Fruit fly (Drosophila melanogaster) whole organism, embryonic: ENCODE data around the gene CG32354.
A peak's percentile ranks its signal among the peaks of the same experiment; 100 is the strongest.

Experiments
- Atf-2 ChIP-seq: fragments of 200-800 bp; sonication (Bioruptor generic); optimal IDR thresholded peaks from 2 replicates; lab custom pipeline; 2016; ENCODE audit warnings: missing biosample characterization, missing genetic modification characterization
- Atf3 ChIP-seq: fragments of 200-800 bp; sonication (Bioruptor generic); optimal IDR thresholded peaks from 3 replicates; lab custom pipeline; 2016; ENCODE audit warnings: missing biosample characterization, missing genetic modification characterization
- B-H1 ChIP-seq: fragments of 200-800 bp; sonication (Bioruptor generic); IDR thresholded peaks from 3 replicates; pipeline ENCODE4 v1.3.6; 2022; ENCODE audit warnings: missing biosample characterization, missing genetic modification characterization
- CG10267 ChIP-seq: fragments of 200-800 bp; sonication (Bioruptor generic); optimal IDR thresholded peaks from 2 replicates; lab custom pipeline; 2018; ENCODE audit warnings: missing biosample characterization, mild to moderate bottlenecking, missing genetic modification characterization, moderate library complexity
- CG11696 ChIP-seq: fragments of 200-800 bp; sonication (Bioruptor generic); IDR thresholded peaks from 2 replicates; pipeline ENCODE4 v1.3.6; 2022; ENCODE audit warnings: missing biosample characterization, missing genetic modification characterization
- CG12071 ChIP-seq: fragments of 200-800 bp; sonication (Bioruptor generic); optimal IDR thresholded peaks from 3 replicates; lab custom pipeline; 2018; ENCODE audit warnings: missing biosample characterization, mild to moderate bottlenecking, missing genetic modification characterization
- CG12104 ChIP-seq: fragments of 200-800 bp; sonication (Bioruptor generic); optimal IDR thresholded peaks from 3 replicates; lab custom pipeline; 2016; ENCODE audit warnings: missing biosample characterization, missing genetic modification characterization
- CG12659 ChIP-seq: fragments of 200-800 bp; sonication (Bioruptor generic); optimal IDR thresholded peaks from 3 replicates; lab custom pipeline; 2017; ENCODE audit warnings: mild to moderate bottlenecking, missing biosample characterization, missing genetic modification reagents, missing genetic modification characterization
- CG16813 ChIP-seq: fragments of 200-800 bp; sonication (Bioruptor generic); IDR thresholded peaks from 3 replicates; pipeline ENCODE4 v1.3.6; 2022; ENCODE audit warnings: missing biosample characterization, missing genetic modification characterization; ENCODE audit not compliant: partially characterized antibody
- CG17328 ChIP-seq: fragments of 200-800 bp; sonication (Bioruptor generic); IDR thresholded peaks from 2 replicates; pipeline ENCODE4 v1.3.6; 2022; ENCODE audit warnings: missing biosample characterization, missing genetic modification characterization
- CG18599 ChIP-seq: fragments of 200-800 bp; sonication (Bioruptor generic); optimal IDR thresholded peaks from 3 replicates; lab custom pipeline; 2017; ENCODE audit warnings: missing biosample characterization, missing genetic modification characterization, mild to moderate bottlenecking, moderate library complexity, missing genetic modification reagents
- CG18764 ChIP-seq: fragments of 200-800 bp; sonication (Bioruptor generic); optimal IDR thresholded peaks from 3 replicates; lab custom pipeline; 2016; ENCODE audit warnings: missing biosample characterization, missing genetic modification characterization
- CG3407 ChIP-seq: fragments of 200-800 bp; sonication (Bioruptor generic); optimal IDR thresholded peaks from 2 replicates; lab custom pipeline; 2018; ENCODE audit warnings: missing biosample characterization, mild to moderate bottlenecking, missing genetic modification characterization
- CG5180 ChIP-seq: fragments of 200-800 bp; sonication (Bioruptor generic); optimal IDR thresholded peaks from 3 replicates; lab custom pipeline; 2017; ENCODE audit warnings: missing biosample characterization, missing genetic modification characterization, mild to moderate bottlenecking, moderate library complexity, missing genetic modification reagents
- CG6791 ChIP-seq: fragments of 200-800 bp; sonication (Bioruptor generic); IDR thresholded peaks from 3 replicates; pipeline ENCODE4 v1.3.6; 2022; ENCODE audit warnings: missing biosample characterization, missing genetic modification characterization; ENCODE audit not compliant: partially characterized antibody
- CG7271 ChIP-seq: fragments of 200-800 bp; sonication (Bioruptor generic); optimal IDR thresholded peaks from 2 replicates; lab custom pipeline; 2018; ENCODE audit warnings: missing biosample characterization, mild to moderate bottlenecking, missing genetic modification characterization, moderate library complexity
- CG7987 ChIP-seq: fragments of 200-800 bp; sonication (Bioruptor generic); optimal IDR thresholded peaks from 2 replicates; lab custom pipeline; 2018; ENCODE audit warnings: missing biosample characterization, mild to moderate bottlenecking, missing genetic modification characterization, moderate library complexity
- CG8924 ChIP-seq: fragments of 200-800 bp; optimal IDR thresholded peaks from 3 replicates; lab custom pipeline; 2019; ENCODE audit warnings: missing biosample characterization, mild to moderate bottlenecking, missing genetic modification characterization, moderate library complexity
- CG9609 ChIP-seq: fragments of 200-800 bp; sonication (Bioruptor generic); optimal IDR thresholded peaks from 3 replicates; lab custom pipeline; 2016; ENCODE audit warnings: missing biosample characterization, missing genetic modification characterization
- CkIIα-i1 ChIP-seq: fragments of 200-800 bp; sonication (Bioruptor generic); IDR thresholded peaks from 2 replicates; pipeline ENCODE4 v1.3.6; 2022; ENCODE audit warnings: missing biosample characterization, missing genetic modification characterization
- Dfd ChIP-seq, 2 experiments: fragments of >200 bp; optimal IDR thresholded peaks; 2 replicates each; lab custom pipeline; 2017; ENCODE audit warnings: missing biosample characterization in 2 of 2, missing genetic modification characterization in 2 of 2
- H15 ChIP-seq: fragments of 200-800 bp; sonication (Bioruptor generic); IDR thresholded peaks from 3 replicates; pipeline ENCODE4 v1.3.6; 2022; ENCODE audit warnings: missing biosample characterization, missing genetic modification characterization
- H2.0 ChIP-seq: fragments of 200-800 bp; sonication (Bioruptor generic); IDR thresholded peaks from 2 replicates; pipeline ENCODE4 v1.3.6; 2022; ENCODE audit warnings: missing biosample characterization, missing genetic modification characterization
- HHEX ChIP-seq: fragments of 200-800 bp; sonication (Bioruptor generic); optimal IDR thresholded peaks from 3 replicates; lab custom pipeline; 2017; ENCODE audit warnings: missing biosample characterization, mild to moderate bottlenecking, missing genetic modification characterization, missing genetic modification reagents
- Hmx ChIP-seq: fragments of 200-800 bp; sonication (Bioruptor generic); optimal IDR thresholded peaks from 2 replicates; lab custom pipeline; 2016; ENCODE audit warnings: missing biosample characterization, missing genetic modification characterization
- Hsf ChIP-seq: fragments of 200-800 bp; sonication (Bioruptor generic); optimal IDR thresholded peaks from 3 replicates; lab custom pipeline; 2016; ENCODE audit warnings: missing biosample characterization, missing genetic modification characterization
- Rx ChIP-seq: fragments of 200-800 bp; sonication (Bioruptor generic); IDR thresholded peaks from 2 replicates; pipeline ENCODE4 v1.3.6; 2022; ENCODE audit warnings: missing biosample characterization, missing genetic modification characterization
- TFAM ChIP-seq: fragments of 200-800 bp; sonication (Bioruptor generic); optimal IDR thresholded peaks from 2 replicates; lab custom pipeline; 2017; ENCODE audit warnings: missing biosample characterization, missing genetic modification characterization, inconsistent platforms
- Xbp1 ChIP-seq: fragments of 200-800 bp; sonication (Bioruptor generic); optimal IDR thresholded peaks from 3 replicates; lab custom pipeline; 2016; ENCODE audit warnings: missing biosample characterization, mild to moderate bottlenecking, missing genetic modification characterization
- bowl ChIP-seq: fragments of 200-800 bp; sonication (Bioruptor generic); IDR thresholded peaks from 2 replicates; pipeline ENCODE4 v1.3.6; 2022; ENCODE audit warnings: missing biosample characterization, missing genetic modification characterization
- chn ChIP-seq: fragments of 200-800 bp; sonication (Bioruptor generic); optimal IDR thresholded peaks from 2 replicates; lab custom pipeline; 2016; ENCODE audit warnings: missing biosample characterization, missing genetic modification characterization
- da ChIP-seq: fragments of 200-800 bp; sonication (Bioruptor generic); optimal IDR thresholded peaks from 2 replicates; lab custom pipeline; 2016; ENCODE audit warnings: missing biosample characterization, missing genetic modification characterization
- dimm ChIP-seq: fragments of 200-800 bp; sonication (Bioruptor generic); IDR thresholded peaks from 2 replicates; pipeline ENCODE4 v1.3.6; 2022; ENCODE audit warnings: missing biosample characterization, missing genetic modification characterization
- esg ChIP-seq: fragments of 200-800 bp; sonication (Bioruptor generic); conservative IDR thresholded peaks from 2 replicates; pipeline ENCODE4 v1.3.6; 2022; ENCODE audit warnings: missing biosample characterization, missing genetic modification characterization
- fd3F ChIP-seq: fragments of 200-800 bp; sonication (Bioruptor generic); optimal IDR thresholded peaks from 2 replicates; lab custom pipeline; 2018; ENCODE audit warnings: missing biosample characterization, mild to moderate bottlenecking, missing genetic modification characterization, moderate library complexity
- gce ChIP-seq: fragments of 200-800 bp; sonication (Bioruptor generic); IDR thresholded peaks from 3 replicates; pipeline ENCODE4 v1.3.6; 2022; ENCODE audit warnings: missing biosample characterization, missing genetic modification characterization
- gro ChIP-seq: fragments of 200-800 bp; sonication (Bioruptor generic); optimal IDR thresholded peaks from 2 replicates; lab custom pipeline; 2016; ENCODE audit warnings: missing biosample characterization, missing genetic modification characterization
- hth ChIP-seq: fragments of >200 bp; optimal IDR thresholded peaks from 2 replicates; lab custom pipeline; 2017; ENCODE audit warnings: inconsistent platforms
- inv ChIP-seq: fragments of 200-800 bp; sonication (Bioruptor generic); IDR thresholded peaks from 2 replicates; pipeline ENCODE4 v1.3.6; 2022; ENCODE audit warnings: missing biosample characterization, missing genetic modification characterization; ENCODE audit not compliant: partially characterized antibody
- lilli ChIP-seq: fragments of 200-800 bp; sonication (Bioruptor generic); optimal IDR thresholded peaks from 3 replicates; lab custom pipeline; 2016; ENCODE audit warnings: missing biosample characterization, missing genetic modification characterization
- pb ChIP-seq: fragments of 200-800 bp; sonication (Bioruptor generic); optimal IDR thresholded peaks from 3 replicates; lab custom pipeline; 2016; ENCODE audit warnings: missing biosample characterization, missing genetic modification characterization
- salm ChIP-seq: fragments of 200-800 bp; sonication (Bioruptor generic); optimal IDR thresholded peaks from 2 replicates; lab custom pipeline; 2018; ENCODE audit warnings: missing biosample characterization, mild to moderate bottlenecking, missing genetic modification characterization
- schlank ChIP-seq: fragments of 200-800 bp; sonication (Bioruptor generic); optimal IDR thresholded peaks from 2 replicates; lab custom pipeline; 2018; ENCODE audit warnings: missing biosample characterization, mild to moderate bottlenecking, missing genetic modification characterization
- sr ChIP-seq: fragments of 200-800 bp; sonication (Bioruptor generic); IDR thresholded peaks from 3 replicates; pipeline ENCODE4 v1.3.6; 2022; ENCODE audit warnings: missing biosample characterization, missing genetic modification characterization
- ssp ChIP-seq: fragments of 200-800 bp; sonication (Bioruptor generic); IDR thresholded peaks from 2 replicates; pipeline ENCODE4 v1.3.6; 2022; ENCODE audit warnings: missing biosample characterization, missing genetic modification characterization
- sug ChIP-seq: fragments of 200-800 bp; optimal IDR thresholded peaks from 2 replicates; lab custom pipeline; 2019; ENCODE audit warnings: missing biosample characterization, mild to moderate bottlenecking, missing genetic modification characterization, moderate library complexity
- tin ChIP-seq: fragments of 200-800 bp; sonication (Bioruptor generic); optimal IDR thresholded peaks from 3 replicates; lab custom pipeline; 2016; ENCODE audit warnings: missing biosample characterization, missing genetic modification characterization
- tio ChIP-seq: fragments of 200-800 bp; sonication (Bioruptor generic); optimal IDR thresholded peaks from 2 replicates; lab custom pipeline; 2017; ENCODE audit warnings: missing biosample characterization, missing genetic modification characterization, inconsistent platforms
- toy ChIP-seq: fragments of 200-800 bp; sonication (Bioruptor generic); IDR thresholded peaks from 2 replicates; pipeline ENCODE4 v1.3.6; 2022; ENCODE audit warnings: missing biosample characterization, missing genetic modification characterization

Gene CG32354

dm6 chr3L:8457866-8458766 is 36.1 kb upstream of the CG32354 start (continued):
- no peak for TF ChIP-seq CG6791 (GFP tag; lab: Robert Waterston, UW)
- peak; percentile 92 for TF ChIP-seq schlank (tag; lab: Kevin White, UChicago)
- peak; percentile 98 for TF ChIP-seq CG12104 (GFP tag; lab: Kevin White, UChicago)
- peak; percentile 92 for TF ChIP-seq CG7987
- TF ChIP-seq CG18599 = peak; percentile 98
- TF ChIP-seq bowl (GFP tag; lab: Robert Waterston, UW) = peak; percentile 94
- peak; percentile 95 for TF ChIP-seq pb
- TF ChIP-seq Rx (GFP tag; lab: Robert Waterston, UW) = peak; percentile 91
- peak; percentile 99 for TF ChIP-seq tin (GFP tag; lab: Kevin White, UChicago)
- TF ChIP-seq CG16813 (GFP tag; lab: Robert Waterston, UW) = no peak
- peak; percentile 99 for TF ChIP-seq salm (tag; lab: Kevin White, UChicago)
- TF ChIP-seq CG10267 (tag; lab: Kevin White, UChicago) = peak; percentile 94
- peak; percentile 89 for TF ChIP-seq sr (GFP tag; lab: Robert Waterston, UW)
- peak; percentile 99 for TF ChIP-seq CG17328 (GFP tag; lab: Robert Waterston, UW)
- TF ChIP-seq chn (GFP tag; lab: Kevin White, UChicago) = peak; percentile 97
- TF ChIP-seq CG5180 = peak; percentile 93
- peak; percentile 95 for TF ChIP-seq sug
- TF ChIP-seq fd3F (GFP tag; lab: Kevin White, UChicago) = peak; percentile 96
- TF ChIP-seq CG7271 (tag; lab: Kevin White, UChicago) = peak; percentile 98
- peak; percentile 99 for TF ChIP-seq Xbp1 (GFP tag; lab: Kevin White, UChicago)
- TF ChIP-seq gce (GFP tag; lab: Robert Waterston, UW) = peak; percentile 98
- TF ChIP-seq tio (GFP tag; lab: Kevin White, UChicago) = peak; percentile 99
- peak; percentile 95 for TF ChIP-seq toy
- peak; percentile 98 for TF ChIP-seq Hsf (GFP tag; lab: Kevin White, UChicago)
- peak; percentile 92 for TF ChIP-seq ssp (GFP tag; lab: Robert Waterston, UW)
- TF ChIP-seq CG12071 (GFP tag; lab: Kevin White, UChicago) = peak; percentile 96
- no peak for TF ChIP-seq Dfd (GFP tag; optimal IDR thresholded peaks at IDR 0.05; lab: Kevin White, UChicago)
- TF ChIP-seq dimm (GFP tag; lab: Robert Waterston, UW) = peak; percentile 93
- TF ChIP-seq CG18764 (GFP tag; lab: Kevin White, UChicago) = peak; percentile 97
- TF ChIP-seq CkIIα-i1 = peak; percentile 91
- TF ChIP-seq CG8924 (tag; lab: Kevin White, UChicago) = peak; percentile 99
- no peak for TF ChIP-seq hth (lab: Kevin White, UChicago)
- peak; percentile 98 for TF ChIP-seq lilli (GFP tag; lab: Kevin White, UChicago)
- TF ChIP-seq B-H1 (GFP tag; lab: Robert Waterston, UW) = peak; percentile 96
- TF ChIP-seq CG9609 (GFP tag; lab: Kevin White, UChicago) = peak; percentile 96
- peak; percentile 98 for TF ChIP-seq CG3407 (GFP tag; lab: Kevin White, UChicago)
- peak; percentile 97 for TF ChIP-seq Atf3 (GFP tag; lab: Kevin White, UChicago)
- peak; percentile 98 for TF ChIP-seq H2.0
- peak; percentile 97 for TF ChIP-seq esg (GFP tag; lab: Robert Waterston, UW)
- TF ChIP-seq HHEX = peak; percentile 97
- peak; percentile 91 for TF ChIP-seq CG11696 (GFP tag; lab: Robert Waterston, UW)
- peak; percentile 90 for TF ChIP-seq Hmx (GFP tag; lab: Kevin White, UChicago)
- TF ChIP-seq inv (GFP tag; lab: Robert Waterston, UW) = no peak
- peak; percentile 98 for TF ChIP-seq CG12659 (GFP tag; lab: Kevin White, UChicago)
- TF ChIP-seq H15 = peak; percentile 97
- peak; percentile 97 for TF ChIP-seq gro (GFP tag; lab: Kevin White, UChicago)
- TF ChIP-seq TFAM (GFP tag; lab: Kevin White, UChicago) = peak; percentile 95
- peak; percentile 96 for TF ChIP-seq da (GFP tag; lab: Kevin White, UChicago)
- peak; percentile 97 for TF ChIP-seq Atf-2 (GFP tag; lab: Kevin White, UChicago)
